Fruit fly (Drosophila melanogaster) S2 (cell line): Measurements from ENCODE around the gene nkd.

Experiments used
- CG8478 ChIP-seq: fragments of >200 bp; optimal IDR thresholded peaks from 2 replicates; lab custom pipeline; 2018
- CTCF ChIP-seq, 2 experiments: fragments of >200 bp; optimal IDR thresholded peaks; 2 replicates each; lab custom pipeline; 2018

nkd gene

DNA sequence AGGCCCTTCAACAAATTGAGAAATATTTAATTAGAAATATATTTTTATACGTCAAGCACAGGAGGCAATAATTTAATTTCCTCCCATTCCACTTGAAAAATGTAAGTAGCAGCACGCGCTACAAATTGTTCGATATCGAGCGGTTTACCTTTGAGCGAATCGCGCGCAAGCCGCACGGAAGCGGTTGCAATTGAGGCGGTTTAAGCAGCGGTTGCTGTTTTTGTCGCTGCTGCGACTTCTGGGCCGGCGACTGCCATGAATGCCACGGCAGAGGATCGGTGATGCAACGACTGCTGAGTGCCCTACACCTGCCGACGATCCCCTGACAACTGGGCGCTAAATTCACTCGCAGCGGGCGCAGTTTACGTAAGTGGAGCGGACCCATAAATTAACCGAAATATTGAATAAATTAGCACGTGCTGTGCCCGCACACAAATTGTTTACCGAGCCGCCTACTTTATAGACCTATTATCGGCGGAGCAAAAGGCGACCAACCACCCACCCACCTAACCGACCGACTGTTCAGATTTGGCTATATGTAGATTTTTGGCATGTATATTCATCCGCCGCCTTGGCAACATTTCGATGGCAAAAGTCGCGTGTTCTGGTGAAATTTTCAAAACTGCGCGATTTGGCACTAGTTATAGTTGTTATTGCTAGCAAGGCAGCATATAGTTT is 51.5 kb downstream of the nkd start:
- TF ChIP-seq CTCF (optimal IDR thresholded peaks at IDR 0.05; lab: Kevin White, UChicago) (no peak), CG8478 (no peak)

DNA sequence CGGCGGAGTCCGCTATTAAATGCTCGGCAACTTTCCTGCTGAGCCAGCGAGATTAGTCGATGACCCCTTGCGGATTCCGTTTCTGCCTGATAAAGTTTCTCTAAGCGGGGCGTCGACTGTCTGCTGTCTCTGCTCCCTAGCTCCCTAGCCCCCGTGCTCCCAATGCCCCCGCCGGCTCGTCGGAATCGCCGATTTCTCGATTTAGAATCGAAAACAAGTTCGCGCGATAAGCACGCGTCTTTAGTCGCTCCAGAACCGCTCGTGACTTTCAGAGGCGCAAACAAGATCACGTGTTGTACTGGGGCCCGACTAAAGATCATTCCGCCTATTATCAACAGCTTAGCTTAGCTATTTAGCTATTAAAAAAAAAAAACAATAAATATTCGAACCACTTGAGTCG is 52.4 kb downstream of the nkd start:
- TF ChIP-seq CTCF (optimal IDR thresholded peaks at IDR 0.05; lab: Kevin White, UChicago) = no peak

DNA sequence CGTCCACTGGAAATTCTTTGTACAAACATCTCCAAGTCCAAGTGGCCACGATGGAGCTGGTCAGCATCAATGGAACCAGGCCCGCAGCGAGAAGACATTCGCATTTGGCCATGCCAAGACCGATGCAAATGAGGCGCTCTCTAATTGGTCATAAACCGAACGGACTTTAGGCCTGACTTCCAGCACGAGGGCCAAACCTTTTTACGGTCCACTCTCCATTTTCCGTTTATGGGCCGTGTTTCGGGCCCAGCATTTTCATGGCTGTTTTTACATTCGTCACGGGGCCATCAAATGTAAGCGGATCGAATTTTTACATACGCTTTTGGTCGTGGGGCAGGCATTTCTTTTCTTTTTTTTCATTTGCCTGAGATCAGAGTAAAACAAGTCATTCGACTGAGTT is 55.6 kb downstream of the nkd start, which contains the start of gene CG34256:
Gene CG34256 (minus strand): TSS at position 205 of the 400 bp plus-strand sequence.
- TF ChIP-seq CG8478 = no peak
- no peak for TF ChIP-seq CTCF (optimal IDR thresholded peaks at IDR 0.05; lab: Kevin White, UChicago)

DNA sequence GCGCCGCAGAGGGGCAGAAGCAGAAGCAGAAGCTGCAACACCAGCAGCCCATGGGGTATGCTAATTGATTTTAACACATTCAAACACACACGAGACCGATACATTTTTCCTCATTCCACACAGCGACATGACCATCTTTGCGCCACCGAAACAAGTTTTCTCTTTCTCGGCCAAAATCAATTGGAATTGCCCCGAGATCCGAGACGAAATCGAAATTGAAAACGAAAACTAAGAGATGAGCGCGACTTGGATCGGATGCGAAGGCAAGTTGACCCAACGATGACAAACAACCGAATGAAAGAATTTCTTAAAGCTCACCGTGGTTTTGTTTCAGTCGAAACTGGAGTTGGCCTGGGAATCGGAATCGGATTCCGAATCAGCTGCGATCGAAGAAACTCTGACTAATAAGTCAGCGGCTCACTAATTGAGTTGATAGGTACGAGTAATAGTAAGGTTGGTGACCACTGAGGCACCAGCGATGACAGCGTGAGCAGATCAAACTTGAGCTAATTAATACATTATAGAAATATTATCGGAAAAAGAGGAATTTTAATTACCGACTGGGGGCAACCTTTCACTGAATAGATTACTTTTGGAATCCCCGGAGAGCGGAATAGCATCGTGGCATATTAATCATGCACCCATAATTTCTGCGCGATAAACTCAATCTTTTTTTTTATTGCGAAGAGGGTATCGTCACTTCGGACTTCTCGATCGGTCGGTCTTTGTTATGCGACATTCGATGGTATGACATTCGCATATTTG is 57.0 kb downstream of the nkd start, which contains the start of gene CG11619:
Gene CG11619 (minus strand): TSS at position 269 of the 765 bp plus-strand sequence.
- TF ChIP-seq CG8478 = no peak
- no peak for TF ChIP-seq CTCF (optimal IDR thresholded peaks at IDR 0.05; lab: Kevin White, UChicago)

DNA sequence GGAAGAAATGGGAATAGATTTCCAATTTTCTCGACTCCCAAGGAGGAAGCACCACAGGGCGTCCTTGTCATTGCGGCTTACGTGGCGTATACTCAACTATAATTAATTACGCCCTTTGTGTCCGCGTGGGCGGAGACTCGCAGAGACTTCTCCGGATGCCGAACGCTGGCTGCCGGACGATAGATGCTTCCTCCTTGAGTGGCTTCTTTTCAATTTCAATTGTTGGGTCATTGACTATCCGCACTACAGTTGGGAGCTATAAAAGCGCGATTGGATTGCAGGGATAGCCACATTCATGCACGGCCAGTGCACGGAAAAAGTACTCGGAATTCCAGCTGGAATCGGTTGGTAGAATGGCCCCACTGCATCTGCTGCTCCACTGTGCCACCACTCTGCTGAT is 60.6 kb downstream of the nkd start, which contains the start of gene CG14075:
Gene CG14075 (plus strand): TSS at position 301 of the 400 bp plus-strand sequence.
- TF ChIP-seq CG8478 = no peak
- no peak for TF ChIP-seq CTCF (optimal IDR thresholded peaks at IDR 0.05; lab: Kevin White, UChicago)

DNA sequence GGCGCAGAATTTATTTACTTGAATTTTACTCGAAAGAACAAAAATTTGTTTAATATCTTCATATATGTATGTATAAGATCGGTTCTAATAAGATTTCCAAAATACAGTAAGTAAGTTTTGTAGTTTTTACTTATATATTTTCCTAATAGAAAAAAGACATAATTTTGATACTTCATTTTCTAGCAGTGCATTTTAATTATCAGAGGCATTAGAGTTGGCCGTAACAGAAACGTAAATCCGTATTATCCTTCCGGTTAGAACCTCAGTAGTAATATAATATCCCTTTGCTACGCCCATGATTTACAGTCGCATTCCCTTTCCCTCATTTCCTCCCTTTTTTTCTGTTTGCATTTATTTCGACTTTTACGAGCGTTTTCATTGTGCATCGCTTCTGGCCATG is 68.5 kb downstream of the nkd start:
- TF ChIP-seq CG8478 (no peak), CTCF (optimal IDR thresholded peaks at IDR 0.05; lab: Kevin White, UChicago) (no peak)

DNA sequence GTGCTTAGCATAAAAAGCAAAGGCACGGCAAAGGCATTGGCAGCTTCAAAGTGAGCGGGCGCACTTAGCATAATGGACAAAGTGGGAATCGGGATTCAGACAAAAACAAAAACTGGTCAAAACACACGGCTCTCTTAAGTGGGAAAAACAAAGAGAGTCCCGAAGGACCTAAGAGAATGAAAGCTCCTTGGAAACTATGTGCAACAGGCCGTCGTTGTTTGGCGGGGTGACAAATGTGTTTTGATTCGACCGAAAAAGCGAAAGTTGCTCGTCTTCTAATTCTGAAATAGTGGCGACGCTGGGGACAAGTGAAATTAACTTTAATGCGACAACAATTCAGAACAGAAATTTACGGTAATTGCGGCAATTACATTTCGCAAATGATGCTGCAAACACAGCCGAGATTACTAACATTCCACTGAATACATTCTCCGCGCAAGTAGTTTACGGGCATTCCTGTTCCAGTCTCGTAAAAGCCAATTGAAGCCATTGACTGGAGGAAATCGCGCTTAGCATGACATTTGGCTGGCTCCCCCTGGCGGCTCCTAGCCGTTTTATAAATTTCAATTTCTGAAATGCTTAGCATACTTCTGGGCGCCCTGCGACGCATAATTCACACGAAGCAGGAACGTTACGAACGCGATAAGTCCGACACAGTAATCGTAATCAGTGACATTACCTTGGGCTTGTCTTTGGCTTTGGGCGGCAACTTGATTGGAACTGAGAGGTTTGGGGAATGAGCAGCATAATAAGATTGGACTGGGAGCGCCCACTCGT is 76.9 kb downstream of the nkd start:
- TF ChIP-seq CG8478 (no peak), CTCF (optimal IDR thresholded peaks at IDR 0.05; lab: Kevin White, UChicago) (peak; percentile 87)

DNA sequence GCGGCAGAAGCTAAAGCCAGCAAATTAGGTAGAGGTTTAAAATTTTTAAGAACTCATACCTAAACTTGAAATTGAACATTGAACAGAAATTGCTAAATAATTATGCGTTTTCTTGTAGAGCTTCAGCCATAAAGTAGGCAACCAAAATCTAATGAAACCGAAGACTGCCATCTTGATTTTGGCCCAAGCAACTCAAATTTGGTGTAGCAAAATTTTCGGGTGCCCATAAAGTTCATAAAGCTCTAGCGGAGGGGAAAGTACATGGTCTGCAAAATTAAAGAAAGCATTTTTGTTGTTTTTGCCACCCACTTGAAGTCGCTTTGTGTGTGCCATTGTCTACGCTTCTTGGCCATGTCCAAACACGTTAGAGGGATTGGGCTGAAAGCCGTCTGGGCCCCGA is 88.2 kb downstream of the nkd start:
- TF ChIP-seq CG8478 = no peak
- no peak for TF ChIP-seq CTCF (optimal IDR thresholded peaks at IDR 0.05; lab: Kevin White, UChicago)
